Fruit fly (Drosophila melanogaster) whole organism, embryonic: ENCODE measurements around the gene Nprl3.

Source experiments
- Abd-B ChIP-seq: fragments of 200-800 bp; sonication (Bioruptor generic); optimal IDR thresholded peaks from 2 replicates; lab custom pipeline; 2018; ENCODE audit warnings: missing biosample characterization, mild to moderate bottlenecking, missing genetic modification characterization, moderate library complexity
- Antp ChIP-seq: fragments of 200-800 bp; sonication (Bioruptor generic); optimal IDR thresholded peaks from 3 replicates; lab custom pipeline; 2016; ENCODE audit warnings: missing biosample characterization, missing genetic modification characterization
- Awh ChIP-seq: fragments of 200-800 bp; sonication (Bioruptor generic); IDR thresholded peaks from 2 replicates; pipeline ENCODE4, ENCODE4 v1.3.6; 2022; ENCODE audit warnings: missing biosample characterization, missing genetic modification characterization
- CG10959 ChIP-seq: fragments of 200-800 bp; sonication (Bioruptor generic); IDR thresholded peaks from 2 replicates; pipeline ENCODE4 v1.3.6; 2022; ENCODE audit warnings: missing biosample characterization, missing genetic modification characterization
- CG11560 ChIP-seq: fragments of 200-800 bp; sonication (Bioruptor generic); IDR thresholded peaks from 3 replicates; pipeline ENCODE4 v1.3.6; 2022; ENCODE audit warnings: missing biosample characterization, missing genetic modification characterization
- CG12071 ChIP-seq: fragments of 200-800 bp; sonication (Bioruptor generic); optimal IDR thresholded peaks from 3 replicates; lab custom pipeline; 2018; ENCODE audit warnings: missing biosample characterization, mild to moderate bottlenecking, missing genetic modification characterization
- CG12236 ChIP-seq: fragments of 200-800 bp; sonication (Bioruptor generic); optimal IDR thresholded peaks from 2 replicates; lab custom pipeline; 2016; ENCODE audit warnings: missing biosample characterization, missing genetic modification characterization
- CG14667 ChIP-seq: fragments of 200-800 bp; sonication (Bioruptor generic); IDR thresholded peaks from 2 replicates; pipeline ENCODE4 v1.3.6; 2022; ENCODE audit warnings: missing biosample characterization, missing genetic modification characterization
- CG1602 ChIP-seq: fragments of 200-800 bp; sonication (Bioruptor generic); optimal IDR thresholded peaks from 3 replicates; lab custom pipeline; 2016; ENCODE audit warnings: missing biosample characterization, missing genetic modification characterization
- CG16815 ChIP-seq: fragments of 200-800 bp; sonication (Bioruptor generic); optimal IDR thresholded peaks from 3 replicates; lab custom pipeline; 2017; ENCODE audit warnings: missing biosample characterization, mild to moderate bottlenecking, missing genetic modification characterization
- CG16863 ChIP-seq: fragments of 200-800 bp; sonication (Bioruptor generic); optimal IDR thresholded peaks from 3 replicates; lab custom pipeline; 2016; ENCODE audit warnings: missing biosample characterization, missing genetic modification characterization
- CG2116 ChIP-seq: fragments of 200-800 bp; sonication (Bioruptor generic); optimal IDR thresholded peaks from 3 replicates; lab custom pipeline; 2018; ENCODE audit warnings: missing biosample characterization, mild to moderate bottlenecking, missing genetic modification characterization
- CG2199 ChIP-seq: fragments of 200-800 bp; sonication (Bioruptor generic); IDR thresholded peaks from 3 replicates; pipeline ENCODE4 v1.3.6; 2022; ENCODE audit warnings: missing biosample characterization, missing genetic modification characterization
- CG30020 ChIP-seq: fragments of 200-800 bp; optimal IDR thresholded peaks from 2 replicates; lab custom pipeline; 2019; ENCODE audit warnings: missing biosample characterization, mild to moderate bottlenecking, missing genetic modification characterization, moderate library complexity
- CG5180 ChIP-seq: fragments of 200-800 bp; sonication (Bioruptor generic); optimal IDR thresholded peaks from 3 replicates; lab custom pipeline; 2017; ENCODE audit warnings: missing biosample characterization, missing genetic modification characterization, mild to moderate bottlenecking, moderate library complexity, missing genetic modification reagents
- CG5953 ChIP-seq: fragments of 200-800 bp; sonication (Bioruptor generic); IDR thresholded peaks from 2 replicates; pipeline ENCODE4 v1.3.6; 2022; ENCODE audit warnings: missing biosample characterization, missing genetic modification characterization
- CG6791 ChIP-seq: fragments of 200-800 bp; sonication (Bioruptor generic); IDR thresholded peaks from 3 replicates; pipeline ENCODE4 v1.3.6; 2022; ENCODE audit warnings: missing biosample characterization, missing genetic modification characterization; ENCODE audit not compliant: partially characterized antibody
- CG7357 ChIP-seq: fragments of 200-800 bp; sonication (Bioruptor generic); IDR thresholded peaks from 3 replicates; pipeline ENCODE4 v1.3.6; 2022; ENCODE audit warnings: missing biosample characterization, missing genetic modification characterization
- CG9932 ChIP-seq: fragments of 200-800 bp; sonication (Bioruptor generic); IDR thresholded peaks from 2 replicates; pipeline ENCODE4 v1.3.6; 2022; ENCODE audit warnings: missing biosample characterization, missing genetic modification characterization
- CHES-1-like ChIP-seq: fragments of 200-800 bp; sonication (Bioruptor generic); optimal IDR thresholded peaks from 2 replicates; lab custom pipeline; 2016; ENCODE audit warnings: missing biosample characterization, missing genetic modification characterization
- Camta ChIP-seq: fragments of 200-800 bp; sonication (Bioruptor generic); optimal IDR thresholded peaks from 2 replicates; lab custom pipeline; 2016; ENCODE audit warnings: missing biosample characterization, missing genetic modification characterization
- Dad ChIP-seq: fragments of 200-800 bp; sonication (Bioruptor generic); optimal IDR thresholded peaks from 3 replicates; lab custom pipeline; 2016; ENCODE audit warnings: missing biosample characterization, missing genetic modification characterization
- Deaf1 ChIP-seq: fragments of 200-800 bp; optimal IDR thresholded peaks from 3 replicates; lab custom pipeline; 2019; ENCODE audit warnings: missing biosample characterization, mild to moderate bottlenecking, missing genetic modification characterization, moderate library complexity
- GATAe ChIP-seq: fragments of 200-800 bp; sonication (Bioruptor generic); conservative IDR thresholded peaks from 2 replicates; pipeline ENCODE4 v1.3.6; 2022; ENCODE audit warnings: missing biosample characterization, missing genetic modification characterization
- HHEX ChIP-seq: fragments of 200-800 bp; sonication (Bioruptor generic); optimal IDR thresholded peaks from 3 replicates; lab custom pipeline; 2017; ENCODE audit warnings: missing biosample characterization, mild to moderate bottlenecking, missing genetic modification characterization, missing genetic modification reagents
- MESR4 ChIP-seq: fragments of 200-800 bp; sonication (Bioruptor generic); optimal IDR thresholded peaks from 2 replicates; lab custom pipeline; 2018; ENCODE audit warnings: missing biosample characterization, mild to moderate bottlenecking, missing genetic modification characterization, moderate library complexity
- Neu2 ChIP-seq: fragments of 200-800 bp; sonication (Bioruptor generic); optimal IDR thresholded peaks from 3 replicates; lab custom pipeline; 2016; ENCODE audit warnings: missing biosample characterization, missing genetic modification characterization, borderline replicate concordance
- Nf-YC ChIP-seq: fragments of 200-800 bp; optimal IDR thresholded peaks from 3 replicates; lab custom pipeline; 2019; ENCODE audit warnings: missing biosample characterization, mild to moderate bottlenecking, missing genetic modification characterization, moderate library complexity
- Spps ChIP-seq: fragments of 200-800 bp; sonication (Bioruptor generic); optimal IDR thresholded peaks from 2 replicates; lab custom pipeline; 2018; ENCODE audit warnings: missing biosample characterization, mild to moderate bottlenecking, missing genetic modification characterization
- Sry-β ChIP-seq: fragments of 200-800 bp; sonication (Bioruptor generic); optimal IDR thresholded peaks from 2 replicates; lab custom pipeline; 2018; ENCODE audit warnings: missing biosample characterization, mild to moderate bottlenecking, missing genetic modification characterization, moderate library complexity
- aop ChIP-seq: fragments of 200-800 bp; sonication (Bioruptor generic); IDR thresholded peaks from 2 replicates; pipeline ENCODE4 v1.3.6; 2022; ENCODE audit warnings: missing biosample characterization, missing genetic modification characterization
- bab2 ChIP-seq: fragments of 200-800 bp; sonication (Bioruptor generic); optimal IDR thresholded peaks from 2 replicates; lab custom pipeline; 2016; ENCODE audit warnings: missing biosample characterization, missing genetic modification characterization
- btn ChIP-seq: fragments of 200-800 bp; sonication (Bioruptor generic); optimal IDR thresholded peaks from 2 replicates; lab custom pipeline; 2016; ENCODE audit warnings: missing biosample characterization, missing genetic modification characterization
- cas ChIP-seq: fragments of 200-800 bp; sonication (Bioruptor generic); IDR thresholded peaks from 2 replicates; pipeline ENCODE4 v1.3.6; 2022; ENCODE audit warnings: missing biosample characterization, missing genetic modification characterization
- chn ChIP-seq: fragments of 200-800 bp; sonication (Bioruptor generic); optimal IDR thresholded peaks from 2 replicates; lab custom pipeline; 2016; ENCODE audit warnings: missing biosample characterization, missing genetic modification characterization
- cwo ChIP-seq: fragments of 200-800 bp; sonication (Bioruptor generic); optimal IDR thresholded peaks from 3 replicates; lab custom pipeline; 2017; ENCODE audit warnings: missing biosample characterization, missing genetic modification characterization, mild to moderate bottlenecking, moderate library complexity, missing genetic modification reagents
- dan ChIP-seq: fragments of 200-800 bp; sonication (Bioruptor generic); IDR thresholded peaks from 2 replicates; pipeline ENCODE4 v1.3.6; 2022; ENCODE audit warnings: missing biosample characterization, missing genetic modification characterization
- kay ChIP-seq: fragments of 200-800 bp; sonication (Bioruptor generic); optimal IDR thresholded peaks from 2 replicates; lab custom pipeline; 2016; ENCODE audit warnings: missing biosample characterization, missing genetic modification characterization
- lov ChIP-seq, 2 experiments: fragments of 200-800 bp in 1 of 2; fragments of >200 bp in 1 of 2; sonication (Bioruptor generic) in 1 of 2; IDR thresholded peaks in 1 of 2; optimal IDR thresholded peaks in 1 of 2; 2 replicates in 1 of 2; 3 replicates in 1 of 2; pipeline versions ENCODE4 v1.3.6 to Lab custom; 2017 to 2022; ENCODE audit warnings: missing biosample characterization in 1 of 2, missing genetic modification characterization in 1 of 2
- maf-S ChIP-seq: fragments of 200-800 bp; sonication (Bioruptor generic); optimal IDR thresholded peaks from 2 replicates; lab custom pipeline; 2016; ENCODE audit warnings: missing biosample characterization, missing genetic modification characterization
- nmo ChIP-seq: fragments of 200-800 bp; sonication (Bioruptor generic); optimal IDR thresholded peaks from 2 replicates; lab custom pipeline; 2018; ENCODE audit warnings: missing biosample characterization, mild to moderate bottlenecking, missing genetic modification characterization, moderate library complexity
- otp ChIP-seq: fragments of 200-800 bp; sonication (Bioruptor generic); IDR thresholded peaks from 3 replicates; pipeline ENCODE4, ENCODE4 v1.3.6; 2022; ENCODE audit warnings: missing biosample characterization, missing genetic modification characterization
- pros ChIP-seq: fragments of 200-800 bp; sonication (Bioruptor generic); optimal IDR thresholded peaks from 3 replicates; lab custom pipeline; 2019; ENCODE audit warnings: missing biosample characterization, mild to moderate bottlenecking, missing genetic modification characterization, moderate library complexity
- rib ChIP-seq: fragments of 200-800 bp; sonication (Bioruptor generic); IDR thresholded peaks from 2 replicates; pipeline ENCODE4 v1.3.6; 2022; ENCODE audit warnings: missing biosample characterization, missing genetic modification characterization
- row ChIP-seq: fragments of 200-800 bp; sonication (Bioruptor generic); IDR thresholded peaks from 3 replicates; pipeline ENCODE4 v1.3.6; 2022; ENCODE audit warnings: missing biosample characterization, missing genetic modification characterization
- sd ChIP-seq: fragments of 200-800 bp; sonication (Bioruptor generic); optimal IDR thresholded peaks from 3 replicates; lab custom pipeline; 2018; ENCODE audit warnings: missing biosample characterization, mild to moderate bottlenecking, missing genetic modification characterization, moderate library complexity
- shn ChIP-seq: fragments of 200-800 bp; sonication (Bioruptor generic); optimal IDR thresholded peaks from 3 replicates; lab custom pipeline; 2016; ENCODE audit warnings: missing biosample characterization, missing genetic modification characterization
- twi ChIP-seq: fragments of 200-800 bp; optimal IDR thresholded peaks from 2 replicates; lab custom pipeline; 2019; ENCODE audit warnings: missing biosample characterization, mild to moderate bottlenecking, missing genetic modification characterization, moderate library complexity
- usp ChIP-seq: fragments of >200 bp; optimal IDR thresholded peaks from 2 replicates; lab custom pipeline; 2017; ENCODE audit warnings: missing biosample characterization, missing genetic modification characterization
- wor ChIP-seq: fragments of 200-800 bp; sonication (Bioruptor generic); IDR thresholded peaks from 2 replicates; pipeline ENCODE4 v1.3.6; 2022; ENCODE audit warnings: missing biosample characterization, missing genetic modification characterization
- zfh1 ChIP-seq: fragments of 200-800 bp; sonication (Bioruptor generic); IDR thresholded peaks from 3 replicates; pipeline ENCODE4 v1.3.6; 2022; ENCODE audit warnings: missing biosample characterization, missing genetic modification characterization

Nprl3 gene

dm6 chr3L:13949440-13950066, 52.1 kb downstream of the Nprl3 start (continued):
- TF ChIP-seq CG5953 (GFP tag; lab: Robert Waterston, UW) (0 out of 2 replicates have a peak, but pooled peaks have one; percentile 24), pros (no peak), row (GFP tag; lab: Robert Waterston, UW) (peak; percentile 32; the same call in 1 of the 3 replicates), chn (no peak), maf-S (GFP tag; lab: Kevin White, UChicago) (no peak), wor (GFP tag; lab: Robert Waterston, UW) (no peak), cwo (GFP tag; lab: Kevin White, UChicago) (no peak), shn (GFP tag; lab: Kevin White, UChicago) (no peak), dan (GFP tag; lab: Robert Waterston, UW) (no peak), Camta (peak; percentile 10), aop (GFP tag; lab: Robert Waterston, UW) (no peak), Abd-B (no peak), GATAe (GFP tag; lab: Robert Waterston, UW) (no peak), CG2116 (peak; percentile 72), bab2 (GFP tag; lab: Kevin White, UChicago) (no peak), kay (peak; percentile 77), MESR4 (no peak), CG7357 (GFP tag; lab: Robert Waterston, UW) (0 out of 3 replicates have a peak, but pooled peaks have one; percentile 10), rib (GFP tag; lab: Robert Waterston, UW) (no peak), lov (optimal IDR thresholded peaks at IDR 0.05; lab: Kevin White, UChicago) (no peak), lov (GFP tag; IDR thresholded peaks at IDR 0.05; lab: Robert Waterston, UW) (no peak), CG2199 (GFP tag; lab: Robert Waterston, UW) (peak; percentile 84; the same call in 2 of the 3 replicates), CG30020 (tag; lab: Kevin White, UChicago) (no peak), CG14667 (GFP tag; lab: Robert Waterston, UW) (no peak), otp (no peak), Antp (no peak), CG11560 (tag; lab: Robert Waterston, UW) (no peak), twi (tag; lab: Kevin White, UChicago) (no peak), CG16863 (no peak), sd (tag; lab: Kevin White, UChicago) (no peak), Dad (GFP tag; lab: Kevin White, UChicago) (no peak), Neu2 (no peak), Sry-β (GFP tag; lab: Kevin White, UChicago) (no peak), CG10959 (GFP tag; lab: Robert Waterston, UW) (no peak), CG16815 (no peak), usp (GFP tag; lab: Kevin White, UChicago) (no peak), CG12071 (GFP tag; lab: Kevin White, UChicago) (no peak), Deaf1 (no peak), Nf-YC (tag; lab: Kevin White, UChicago) (no peak), cas (no peak), CG5180 (GFP tag; lab: Kevin White, UChicago) (no peak), Spps (tag; lab: Kevin White, UChicago) (no peak), nmo (GFP tag; lab: Kevin White, UChicago) (no peak), HHEX (GFP tag; lab: Kevin White, UChicago) (no peak), Awh (no peak), CHES-1-like (GFP tag; lab: Kevin White, UChicago) (peak; percentile 16), CG1602 (GFP tag; lab: Kevin White, UChicago) (no peak), btn (GFP tag; lab: Kevin White, UChicago) (no peak), zfh1 (GFP tag; lab: Robert Waterston, UW) (0 out of 3 replicates have a peak, but pooled peaks have one; percentile 3), CG6791 (GFP tag; lab: Robert Waterston, UW) (no peak), CG9932 (no peak), CG12236 (GFP tag; lab: Kevin White, UChicago) (no peak)
